Fruit fly (Drosophila melanogaster) whole organism, embryonic: ENCODE measurements around the gene CG7518.

ENCODE experiments used
- CG10462 ChIP-seq: fragments of 200-800 bp; sonication (Bioruptor generic); optimal IDR thresholded peaks from 2 replicates; lab custom pipeline; 2016; ENCODE audit warnings: missing biosample characterization, missing genetic modification characterization
- CG11723 ChIP-seq: fragments of 200-800 bp; sonication (Bioruptor generic); optimal IDR thresholded peaks from 2 replicates; lab custom pipeline; 2017; ENCODE audit warnings: missing biosample characterization, mild to moderate bottlenecking, missing genetic modification characterization
- CG12744 ChIP-seq: fragments of 200-800 bp; sonication (Bioruptor generic); optimal IDR thresholded peaks from 2 replicates; lab custom pipeline; 2016; ENCODE audit warnings: missing biosample characterization, missing genetic modification characterization
- CG12769 ChIP-seq: fragments of 200-800 bp; sonication (Bioruptor generic); optimal IDR thresholded peaks from 2 replicates; lab custom pipeline; 2019; ENCODE audit warnings: missing biosample characterization, mild to moderate bottlenecking, missing genetic modification characterization, moderate library complexity
- CG13296 ChIP-seq: fragments of 200-800 bp; sonication (Bioruptor generic); optimal IDR thresholded peaks from 3 replicates; lab custom pipeline; 2018; ENCODE audit warnings: missing biosample characterization, mild to moderate bottlenecking, missing genetic modification characterization
- CG14441 ChIP-seq: fragments of 200-800 bp; sonication (Bioruptor generic); IDR thresholded peaks from 2 replicates; pipeline ENCODE4 v1.3.6; 2022; ENCODE audit warnings: missing biosample characterization, missing genetic modification characterization
- CG15269 ChIP-seq: fragments of 200-800 bp; sonication (Bioruptor generic); optimal IDR thresholded peaks from 2 replicates; lab custom pipeline; 2018; ENCODE audit warnings: missing biosample characterization, mild to moderate bottlenecking, missing genetic modification characterization, moderate library complexity
- CG1602 ChIP-seq: fragments of 200-800 bp; sonication (Bioruptor generic); optimal IDR thresholded peaks from 3 replicates; lab custom pipeline; 2016; ENCODE audit warnings: missing biosample characterization, missing genetic modification characterization
- CG17359 ChIP-seq: fragments of 200-800 bp; sonication (Bioruptor generic); optimal IDR thresholded peaks from 3 replicates; lab custom pipeline; 2018; ENCODE audit warnings: missing biosample characterization, mild to moderate bottlenecking, missing genetic modification characterization, moderate library complexity
- CG17829 ChIP-seq: fragments of 200-800 bp; optimal IDR thresholded peaks from 2 replicates; lab custom pipeline; 2019; ENCODE audit warnings: missing biosample characterization, mild to moderate bottlenecking, missing genetic modification characterization, moderate library complexity
- CG18262 ChIP-seq: fragments of 200-800 bp; optimal IDR thresholded peaks from 3 replicates; lab custom pipeline; 2019; ENCODE audit warnings: missing biosample characterization, mild to moderate bottlenecking, missing genetic modification characterization, moderate library complexity
- CG2120 ChIP-seq: fragments of 200-800 bp; sonication (Bioruptor generic); optimal IDR thresholded peaks from 3 replicates; lab custom pipeline; 2016; ENCODE audit warnings: missing biosample characterization, missing genetic modification characterization
- CG2129 ChIP-seq: fragments of 200-800 bp; sonication (Bioruptor generic); IDR thresholded peaks from 2 replicates; pipeline ENCODE4 v1.3.6; 2022; ENCODE audit warnings: missing biosample characterization, missing genetic modification characterization; ENCODE audit not compliant: partially characterized antibody
- CG3163 ChIP-seq: fragments of 200-800 bp; sonication (Bioruptor generic); optimal IDR thresholded peaks from 3 replicates; lab custom pipeline; 2016; ENCODE audit warnings: missing biosample characterization, missing genetic modification characterization
- CG4360 ChIP-seq: fragments of 200-800 bp; sonication (Bioruptor generic); IDR thresholded peaks from 2 replicates; pipeline ENCODE4 v1.3.6; 2022; ENCODE audit warnings: missing biosample characterization, missing genetic modification characterization
- CG6175 ChIP-seq: fragments of 200-800 bp; sonication (Bioruptor generic); IDR thresholded peaks from 3 replicates; pipeline ENCODE4 v1.3.6; 2022; ENCODE audit warnings: missing biosample characterization, missing genetic modification characterization
- CG7786 ChIP-seq: fragments of 200-800 bp; sonication (Bioruptor generic); optimal IDR thresholded peaks from 2 replicates; lab custom pipeline; 2016; ENCODE audit warnings: missing biosample characterization, missing genetic modification characterization
- CG7839 ChIP-seq: fragments of 200-800 bp; sonication (Bioruptor generic); optimal IDR thresholded peaks from 3 replicates; lab custom pipeline; 2018; ENCODE audit warnings: missing biosample characterization, mild to moderate bottlenecking, missing genetic modification characterization, moderate library complexity
- CG7963 ChIP-seq: fragments of 200-800 bp; sonication (Bioruptor generic); IDR thresholded peaks from 3 replicates; pipeline ENCODE4 v1.3.6; 2022; ENCODE audit warnings: missing biosample characterization, missing genetic modification characterization; ENCODE audit not compliant: partially characterized antibody
- CG8290 ChIP-seq, 3 experiments: fragments of 200-800 bp; sonication (Bioruptor generic); optimal IDR thresholded peaks; 2 replicates each; lab custom pipeline; 2016 to 2019; ENCODE audit warnings: missing biosample characterization in 3 of 3, missing genetic modification characterization in 3 of 3, mild to moderate bottlenecking in 2 of 3, moderate library complexity in 1 of 3
- CG9215 ChIP-seq: fragments of 200-800 bp; sonication (Bioruptor generic); IDR thresholded peaks from 2 replicates; pipeline ENCODE4 v1.3.6; 2022; ENCODE audit warnings: missing biosample characterization, missing genetic modification characterization
- CTCF ChIP-seq: fragments of 200-800 bp; sonication (Bioruptor generic); optimal IDR thresholded peaks from 2 replicates; lab custom pipeline; 2017; ENCODE audit warnings: missing biosample characterization, mild to moderate bottlenecking, missing genetic modification characterization, moderate library complexity
- D19A ChIP-seq: fragments of 200-800 bp; optimal IDR thresholded peaks from 3 replicates; lab custom pipeline; 2019; ENCODE audit warnings: missing biosample characterization, mild to moderate bottlenecking, missing genetic modification characterization, moderate library complexity
- Elba2 ChIP-seq: fragments of 200-800 bp; sonication (Bioruptor generic); optimal IDR thresholded peaks from 3 replicates; lab custom pipeline; 2016; ENCODE audit warnings: missing biosample characterization, missing genetic modification characterization
- Med ChIP-seq: fragments of 200-800 bp; sonication (Bioruptor generic); peaks from one replicate; lab custom pipeline; 2016; ENCODE audit warnings: missing biosample characterization, missing genetic modification characterization, mild to moderate bottlenecking, inconsistent platforms, moderate library complexity
- Myb ChIP-seq: fragments of 200-800 bp; sonication (Bioruptor generic); optimal IDR thresholded peaks from 2 replicates; lab custom pipeline; 2016; ENCODE audit warnings: missing biosample characterization, missing genetic modification characterization
- Opbp ChIP-seq: fragments of 200-800 bp; sonication (Bioruptor generic); IDR thresholded peaks from 3 replicates; pipeline ENCODE4 v1.3.6; 2022; ENCODE audit warnings: missing biosample characterization, missing genetic modification characterization; ENCODE audit not compliant: partially characterized antibody
- Xbp1 ChIP-seq: fragments of 200-800 bp; sonication (Bioruptor generic); optimal IDR thresholded peaks from 3 replicates; lab custom pipeline; 2016; ENCODE audit warnings: missing biosample characterization, mild to moderate bottlenecking, missing genetic modification characterization
- ac ChIP-seq: fragments of 200-800 bp; sonication (Bioruptor generic); optimal IDR thresholded peaks from 3 replicates; lab custom pipeline; 2017; ENCODE audit warnings: missing biosample characterization, mild to moderate bottlenecking, missing genetic modification characterization
- ap ChIP-seq: fragments of 200-800 bp; sonication (Bioruptor generic); IDR thresholded peaks from 2 replicates; pipeline ENCODE4 v1.3.6; 2022; ENCODE audit warnings: missing biosample characterization, missing genetic modification characterization
- ara ChIP-seq: fragments of 200-800 bp; sonication (Bioruptor generic); IDR thresholded peaks from 2 replicates; pipeline ENCODE4 v1.3.6; 2022; ENCODE audit warnings: missing biosample characterization, missing genetic modification characterization
- ash1 ChIP-seq: fragments of 200-800 bp; sonication (Bioruptor generic); optimal IDR thresholded peaks from 2 replicates; lab custom pipeline; 2018; ENCODE audit warnings: missing biosample characterization, mild to moderate bottlenecking, missing genetic modification characterization
- cg ChIP-seq: fragments of 200-800 bp; sonication (Bioruptor generic); optimal IDR thresholded peaks from 3 replicates; lab custom pipeline; 2019; ENCODE audit warnings: missing biosample characterization, mild to moderate bottlenecking, missing genetic modification characterization, moderate library complexity
- ci ChIP-seq: fragments of 200-800 bp; sonication (Bioruptor generic); IDR thresholded peaks from 3 replicates; pipeline ENCODE4 v1.3.6; 2022; ENCODE audit warnings: missing biosample characterization, missing genetic modification characterization
- crol ChIP-seq: fragments of 200-800 bp; sonication (Bioruptor generic); IDR thresholded peaks from 2 replicates; pipeline ENCODE4 v1.3.6; 2022; ENCODE audit warnings: missing biosample characterization, missing genetic modification characterization
- h ChIP-seq: fragments of >200 bp; optimal IDR thresholded peaks from 2 replicates; lab custom pipeline; 2017
- kni ChIP-seq: fragments of 200-800 bp; sonication (Bioruptor generic); optimal IDR thresholded peaks from 3 replicates; lab custom pipeline; 2017; ENCODE audit warnings: mild to moderate bottlenecking, missing biosample characterization, missing genetic modification reagents, missing genetic modification characterization
- luna ChIP-seq: fragments of 200-800 bp; sonication (Bioruptor generic); optimal IDR thresholded peaks from 2 replicates; lab custom pipeline; 2016; ENCODE audit warnings: missing biosample characterization, missing genetic modification characterization
- nerfin-1 ChIP-seq: fragments of 200-800 bp; sonication (Bioruptor generic); optimal IDR thresholded peaks from 3 replicates; lab custom pipeline; 2019; ENCODE audit warnings: missing biosample characterization, mild to moderate bottlenecking, missing genetic modification characterization, moderate library complexity
- pan ChIP-seq, 4 experiments: fragments of >200 bp in 3 of 4; fragments of 200-800 bp in 1 of 4; sonication (Bioruptor generic) in 1 of 4; optimal IDR thresholded peaks in 3 of 4; IDR thresholded peaks in 1 of 4; 2 replicates each; pipeline versions ENCODE4 v1.3.6 to Lab custom; 2017 to 2022; ENCODE audit warnings: missing biosample characterization in 2 of 4, missing genetic modification characterization in 2 of 4, mixed read lengths in 1 of 4
- pho ChIP-seq: fragments of 200-800 bp; sonication (Bioruptor generic); optimal IDR thresholded peaks from 2 replicates; lab custom pipeline; 2016; ENCODE audit warnings: missing biosample characterization, missing genetic modification characterization
- phol ChIP-seq: fragments of 200-800 bp; sonication (Bioruptor generic); optimal IDR thresholded peaks from 3 replicates; lab custom pipeline; 2018; ENCODE audit warnings: missing biosample characterization, mild to moderate bottlenecking, missing genetic modification characterization, moderate library complexity
- rib ChIP-seq: fragments of 200-800 bp; sonication (Bioruptor generic); IDR thresholded peaks from 2 replicates; pipeline ENCODE4 v1.3.6; 2022; ENCODE audit warnings: missing biosample characterization, missing genetic modification characterization
- sens ChIP-seq: fragments of 200-800 bp; sonication (Bioruptor generic); peaks from one replicate; lab custom pipeline; 2016; ENCODE audit warnings: missing biosample characterization, missing genetic modification characterization
- sens-2 ChIP-seq: fragments of 200-800 bp; sonication (Bioruptor generic); IDR thresholded peaks from 2 replicates; pipeline ENCODE4 v1.3.6; 2022; ENCODE audit warnings: missing biosample characterization, missing genetic modification characterization
- sima ChIP-seq: fragments of 200-800 bp; sonication (Bioruptor generic); optimal IDR thresholded peaks from 2 replicates; lab custom pipeline; 2016; ENCODE audit warnings: missing biosample characterization, missing genetic modification characterization
- so ChIP-seq: fragments of 200-800 bp; sonication (Bioruptor generic); IDR thresholded peaks from 3 replicates; pipeline ENCODE4 v1.3.6; 2022; ENCODE audit warnings: missing biosample characterization, missing genetic modification characterization
- tna ChIP-seq: fragments of 200-800 bp; sonication (Bioruptor generic); IDR thresholded peaks from 2 replicates; pipeline ENCODE4 v1.3.6; 2022; ENCODE audit warnings: missing biosample characterization, missing genetic modification characterization; ENCODE audit not compliant: partially characterized antibody
- wdn ChIP-seq: fragments of 200-800 bp; sonication (Bioruptor generic); IDR thresholded peaks from 2 replicates; pipeline ENCODE4 v1.3.6; 2022; ENCODE audit warnings: missing biosample characterization, missing genetic modification characterization

Gene CG7518

dm6 chr3R:13012990-13013389 lies 15.1 kb downstream of the CG7518 start (continued):
- TF ChIP-seq ap (GFP tag; lab: Robert Waterston, UW) (no peak), CG6175 (GFP tag; lab: Robert Waterston, UW) (0 out of 3 replicates have a peak, but pooled peaks have one; percentile 44), wdn (GFP tag; lab: Robert Waterston, UW) (0 out of 2 replicates have a peak, but pooled peaks have one; percentile 24), sima (no peak), rib (GFP tag; lab: Robert Waterston, UW) (peak; percentile 48; the same call in 1 of the 2 replicates), CG12744 (no peak), CG4360 (GFP tag; lab: Robert Waterston, UW) (peak; percentile 57; the same call in 1 of the 2 replicates), CG1602 (GFP tag; lab: Kevin White, UChicago) (no peak), crol (GFP tag; lab: Robert Waterston, UW) (peak; percentile 95), CG3163 (GFP tag; lab: Kevin White, UChicago) (no peak), Xbp1 (GFP tag; lab: Kevin White, UChicago) (no peak), ash1 (GFP tag; lab: Kevin White, UChicago) (peak; percentile 54), ac (no peak), Opbp (GFP tag; lab: Robert Waterston, UW) (0 out of 3 replicates have a peak, but pooled peaks have one; percentile 24), h (no peak), CTCF (GFP tag; lab: Kevin White, UChicago) (no peak), nerfin-1 (peak; percentile 58), CG2129 (GFP tag; lab: Robert Waterston, UW) (no peak), tna (GFP tag; lab: Robert Waterston, UW) (peak; percentile 20; the same call in 1 of the 2 replicates), kni (GFP tag; lab: Kevin White, UChicago) (peak; percentile 24), luna (no peak), CG7963 (GFP tag; lab: Robert Waterston, UW) (no peak), CG11723 (GFP tag; lab: Kevin White, UChicago) (no peak), Med (GFP tag; lab: Kevin White, UChicago) (peak; percentile 74), sens (GFP tag; lab: Kevin White, UChicago) (peak; percentile 46), cg (GFP tag; lab: Kevin White, UChicago) (peak; percentile 90), ci (peak; percentile 18; the same call in 1 of the 3 replicates), CG17829 (no peak), so (GFP tag; lab: Robert Waterston, UW) (no peak)

dm6 chr3R:13014168-13014881 lies 16.4 kb downstream of the CG7518 start:
- TF ChIP-seq Xbp1 (GFP tag; lab: Kevin White, UChicago) (peak; percentile 0), sens-2 (no peak), Elba2 (GFP tag; lab: Kevin White, UChicago) (no peak), CG10462 (GFP tag; lab: Kevin White, UChicago) (no peak), D19A (tag; lab: Kevin White, UChicago) (peak; percentile 55), CG8290 (GFP tag; optimal IDR thresholded peaks at IDR 0.05; lab: Kevin White, UChicago) (no peak), CG8290 (tag; optimal IDR thresholded peaks at IDR 0.05; lab: Kevin White, UChicago) (peak in 1 of 2 experiments; percentile 41), CG2120 (GFP tag; lab: Kevin White, UChicago) (peak; percentile 38), Myb (GFP tag; lab: Kevin White, UChicago) (no peak), CG13296 (GFP tag; lab: Kevin White, UChicago) (no peak), CG7786 (GFP tag; lab: Kevin White, UChicago) (no peak), CG12769 (tag; lab: Kevin White, UChicago) (peak; percentile 16), CG15269 (tag; lab: Kevin White, UChicago) (peak; percentile 46), pan (optimal IDR thresholded peaks at IDR 0.05; lab: Kevin White, UChicago) (no peak), pan (GFP tag; optimal IDR thresholded peaks at IDR 0.05 in 1 of 2, IDR thresholded peaks at IDR 0.05 in 1 of 2) (peak in 1 of 2 experiments; percentile 49), phol (peak; percentile 7), CG17359 (tag; lab: Kevin White, UChicago) (peak; percentile 21), CG7839 (tag; lab: Kevin White, UChicago) (peak; percentile 8), CG18262 (tag; lab: Kevin White, UChicago) (no peak), pho (GFP tag; lab: Kevin White, UChicago) (no peak), CG9215 (GFP tag; lab: Robert Waterston, UW) (peak; percentile 26; the same call in 1 of the 2 replicates), CG14441 (GFP tag; lab: Robert Waterston, UW) (0 out of 2 replicates have a peak, but pooled peaks have one; percentile 35), ara (GFP tag; lab: Robert Waterston, UW) (0 out of 2 replicates have a peak, but pooled peaks have one; percentile 33)
